Fruit fly (Drosophila melanogaster): ENCODE data around the gene CG1324.

Gene CG1324

dm6 chrX:20713317-20713716 is 22.4 kb downstream of the CG1324 start:
- TF ChIP-seq lz (GFP tag; optimal IDR thresholded peaks at IDR 0.05) (no peak), vri (GFP tag; optimal IDR thresholded peaks at IDR 0.05) (no peak), spab (GFP tag; optimal IDR thresholded peaks at IDR 0.05) (no peak), CG6792 (GFP tag; optimal IDR thresholded peaks at IDR 0.05) (no peak), CG6276 (GFP tag; optimal IDR thresholded peaks at IDR 0.05) (no peak), dsx (GFP tag; optimal IDR thresholded peaks at IDR 0.05; ENCODE audit: poor library complexity, severe bottlenecking) (no peak), CG11294 (GFP tag; IDR thresholded peaks at IDR 0.05) (no peak), fkh (GFP tag; optimal IDR thresholded peaks at IDR 0.05) (no peak), CG31627 (GFP tag; optimal IDR thresholded peaks at IDR 0.05) (no peak), CG34406 (GFP tag; optimal IDR thresholded peaks at IDR 0.05) (no peak), acj6 (GFP tag; optimal IDR thresholded peaks at IDR 0.05) (no peak)

- no peak for TF ChIP-seq CG10669 (GFP tag; optimal IDR thresholded peaks at IDR 0.05)
- TF ChIP-seq OdsH (GFP tag; optimal IDR thresholded peaks at IDR 0.05), result no peak
- TF ChIP-seq CG3919 (GFP tag; optimal IDR thresholded peaks at IDR 0.05), result no peak
- no peak for TF ChIP-seq Eip93F (GFP tag; optimal IDR thresholded peaks at IDR 0.05)
- no peak for TF ChIP-seq Sox14 (GFP tag; optimal IDR thresholded peaks at IDR 0.05)
- no peak for TF ChIP-seq CG6792 (GFP tag; optimal IDR thresholded peaks at IDR 0.05)
- TF ChIP-seq fd85E (GFP tag; optimal IDR thresholded peaks at IDR 0.05), result no peak
- no peak for TF ChIP-seq spab (GFP tag; optimal IDR thresholded peaks at IDR 0.05)
- TF ChIP-seq Sox15 (GFP tag; optimal IDR thresholded peaks at IDR 0.05), result no peak
- no peak for TF ChIP-seq Eip75B (GFP tag; optimal IDR thresholded peaks at IDR 0.05)
- TF ChIP-seq Hr4 (GFP tag; optimal IDR thresholded peaks at IDR 0.05), result no peak
- no peak for TF ChIP-seq vri (GFP tag; optimal IDR thresholded peaks at IDR 0.05)
- no peak for TF ChIP-seq salr (GFP tag; optimal IDR thresholded peaks at IDR 0.05)
- TF ChIP-seq CG11294 (GFP tag; IDR thresholded peaks at IDR 0.05), result no peak
- no peak for TF ChIP-seq dac (GFP tag; optimal IDR thresholded peaks at IDR 0.05)
These were observed 26.1 kb downstream of the CG1324 start for dm6 chrX:20709682-20710081.

DNA sequence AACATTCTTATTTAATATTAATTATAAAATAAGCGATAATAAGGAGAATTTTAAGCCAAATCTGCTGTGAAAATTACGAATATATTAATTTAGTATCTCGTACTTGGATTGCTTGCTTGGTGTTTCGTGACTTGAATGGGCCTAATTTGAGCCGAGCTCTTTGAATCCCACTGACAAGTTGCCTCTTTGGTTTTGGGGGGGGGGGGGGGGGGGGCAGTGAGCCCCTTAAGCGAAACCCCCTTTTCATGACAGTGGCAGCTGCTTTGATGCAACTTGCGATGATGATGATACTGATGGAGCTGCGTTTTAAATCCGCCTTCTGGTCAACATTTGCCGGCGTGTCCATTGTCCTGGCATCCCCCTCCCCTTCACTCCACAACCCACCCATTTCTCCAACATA is 31.4 kb downstream of the CG1324 start:
- no peak for TF ChIP-seq CG1621 (tag; optimal IDR thresholded peaks at IDR 0.05)
- TF ChIP-seq CG34406 (GFP tag; optimal IDR thresholded peaks at IDR 0.05), result no peak
- TF ChIP-seq pdm3 (GFP tag; optimal IDR thresholded peaks at IDR 0.05), result no peak
- TF ChIP-seq CG31627 (GFP tag; optimal IDR thresholded peaks at IDR 0.05), result no peak
- TF ChIP-seq CG3032 (tag; optimal IDR thresholded peaks at IDR 0.05), result no peak
- TF ChIP-seq ss (GFP tag; optimal IDR thresholded peaks at IDR 0.05), result no peak
- TF ChIP-seq salr (GFP tag; optimal IDR thresholded peaks at IDR 0.05), result no peak
- TF ChIP-seq cyc (GFP tag; optimal IDR thresholded peaks at IDR 0.05), result no peak
- TF ChIP-seq net (GFP tag; optimal IDR thresholded peaks at IDR 0.05), result no peak
- no peak for TF ChIP-seq svp (GFP tag)

dm6 chrX:20702904-20703303 is 32.9 kb downstream of the CG1324 start:
- TF ChIP-seq cyc (GFP tag; optimal IDR thresholded peaks at IDR 0.05) (peak; percentile 4), fkh (GFP tag; optimal IDR thresholded peaks at IDR 0.05) (no peak)

dm6 chrX:20693814-20694452 is 41.8 kb downstream of the CG1324 start:
- TF ChIP-seq eg (GFP tag; IDR thresholded peaks at IDR 0.05) (peak; percentile 42; the same call in 1 of the 3 replicates), ss (GFP tag; optimal IDR thresholded peaks at IDR 0.05) (peak in 1 of 2 experiments; percentile 7), CG8632 (GFP tag; optimal IDR thresholded peaks at IDR 0.05) (no peak), CG32006 (GFP tag; optimal IDR thresholded peaks at IDR 0.05) (peak; percentile 11), CG11902 (GFP tag; optimal IDR thresholded peaks at IDR 0.05) (no peak), CG9139 (GFP tag; optimal IDR thresholded peaks at IDR 0.05) (no peak), OdsH (GFP tag; optimal IDR thresholded peaks at IDR 0.05) (no peak), Sox15 (GFP tag; optimal IDR thresholded peaks at IDR 0.05) (no peak), Smox (GFP tag; optimal IDR thresholded peaks at IDR 0.05) (no peak), dac (GFP tag; optimal IDR thresholded peaks at IDR 0.05) (no peak)
